Fruit fly (Drosophila melanogaster) whole organism, wandering third instar larva: Measurements from ENCODE around the gene CG8420.

Experiments
- Abd-B ChIP-seq: fragments of >200 bp; optimal IDR thresholded peaks from 2 replicates; lab custom pipeline; 2017; ENCODE audit warnings: missing biosample characterization, missing genetic modification characterization
- CG9705 ChIP-seq: fragments of 200-800 bp; sonication (Bioruptor generic); optimal IDR thresholded peaks from 2 replicates; lab custom pipeline; 2018; ENCODE audit warnings: missing biosample characterization, mild to moderate bottlenecking, missing genetic modification characterization
- Dfd ChIP-seq: fragments of >200 bp; optimal IDR thresholded peaks from 2 replicates; lab custom pipeline; 2017; ENCODE audit warnings: missing biosample characterization, missing genetic modification characterization
- Dif ChIP-seq: fragments of 200-275, 200-300 bp; sonication (Bioruptor generic); optimal IDR thresholded peaks from 2 replicates; lab custom pipeline; 2018; ENCODE audit warnings: missing biosample characterization, missing genetic modification characterization; ENCODE audit not compliant: partially characterized antibody
- GATAd ChIP-seq: sonication (Bioruptor generic); optimal IDR thresholded peaks from 2 replicates; lab custom pipeline; 2016; ENCODE audit warnings: missing biosample characterization, missing genetic modification characterization
- HLH106 ChIP-seq: fragments of 200-800 bp; optimal IDR thresholded peaks from 3 replicates; lab custom pipeline; 2019; ENCODE audit warnings: missing biosample characterization, mild to moderate bottlenecking, missing genetic modification characterization, moderate library complexity
- Hnf4 ChIP-seq: fragments of 200-800 bp; sonication (Bioruptor generic); optimal IDR thresholded peaks from 2 replicates; lab custom pipeline; 2016; ENCODE audit warnings: missing biosample characterization, mild to moderate bottlenecking, missing genetic modification characterization
- Jra ChIP-seq: sonication (Bioruptor generic); optimal IDR thresholded peaks from 2 replicates; lab custom pipeline; 2016; ENCODE audit warnings: missing biosample characterization, missing genetic modification characterization
- Mio ChIP-seq: sonication (Bioruptor generic); optimal IDR thresholded peaks from 2 replicates; lab custom pipeline; 2016; ENCODE audit warnings: missing biosample characterization, missing genetic modification characterization
- Myc ChIP-seq: fragments of >200 bp; optimal IDR thresholded peaks from 2 replicates; lab custom pipeline; 2017
- N ChIP-seq: fragments of >200 bp; optimal IDR thresholded peaks from 2 replicates; lab custom pipeline; 2018; ENCODE audit warnings: missing biosample characterization, missing external identifiers, missing genetic modification characterization
- OdsH ChIP-seq: fragments of 200-800 bp; sonication (Bioruptor generic); optimal IDR thresholded peaks from 2 replicates; lab custom pipeline; 2016; ENCODE audit warnings: missing biosample characterization, mild to moderate bottlenecking, missing genetic modification characterization
- Rel ChIP-seq, 2 experiments: fragments of 200-800 bp; sonication (Bioruptor generic) in 1 of 2; optimal IDR thresholded peaks; 2 replicates in 1 of 2; 3 replicates in 1 of 2; lab custom pipeline; 2016 to 2019; ENCODE audit warnings: mild to moderate bottlenecking in 2 of 2, missing biosample characterization in 2 of 2, missing genetic modification characterization in 2 of 2, moderate library complexity in 1 of 2
- Sp1 ChIP-seq: fragments of 200-800 bp; sonication (Bioruptor generic); optimal IDR thresholded peaks from 3 replicates; lab custom pipeline; 2019; ENCODE audit warnings: missing biosample characterization, mild to moderate bottlenecking, missing genetic modification characterization, moderate library complexity
- br ChIP-seq: fragments of 200-800 bp; sonication (Bioruptor generic); optimal IDR thresholded peaks from 2 replicates; lab custom pipeline; 2016; ENCODE audit warnings: missing biosample characterization, missing genetic modification characterization
- brk ChIP-seq: fragments of 200-800 bp; sonication (Bioruptor generic); optimal IDR thresholded peaks from 2 replicates; lab custom pipeline; 2016; ENCODE audit warnings: missing biosample characterization, mild to moderate bottlenecking, missing genetic modification characterization
- dl ChIP-seq, 2 experiments: fragments of 175-275, 200-275 bp in 1 of 2; fragments of 200-275 bp in 1 of 2; sonication (Bioruptor generic); optimal IDR thresholded peaks; lab custom pipeline; 2018; ENCODE audit warnings: mild to moderate bottlenecking in 2 of 2, missing biosample characterization in 2 of 2, missing genetic modification characterization in 2 of 2, moderate library complexity in 2 of 2; ENCODE audit not compliant: partially characterized antibody in 2 of 2, insufficient read depth in 1 of 2
- dmrt93B ChIP-seq: fragments of 200-800 bp; sonication (Bioruptor generic); optimal IDR thresholded peaks from 2 replicates; lab custom pipeline; 2018; ENCODE audit warnings: missing biosample characterization, mild to moderate bottlenecking, missing genetic modification characterization
- dsf ChIP-seq: sonication (Bioruptor generic); optimal IDR thresholded peaks from 2 replicates; lab custom pipeline; 2016; ENCODE audit warnings: missing biosample characterization, missing genetic modification characterization, borderline replicate concordance
- foxo ChIP-seq, 2 experiments: fragments of 200-800 bp; sonication (Bioruptor generic); optimal IDR thresholded peaks; 2 replicates in 1 of 2; 3 replicates in 1 of 2; lab custom pipeline; 2016 to 2017; ENCODE audit warnings: missing biosample characterization in 2 of 2, missing genetic modification characterization in 2 of 2
- fru ChIP-seq: fragments of 200-800 bp; sonication (Bioruptor generic); optimal IDR thresholded peaks from 3 replicates; lab custom pipeline; 2016; ENCODE audit warnings: missing biosample characterization, mild to moderate bottlenecking, missing genetic modification characterization
- h ChIP-seq: fragments of 200-800 bp; sonication (Bioruptor generic); optimal IDR thresholded peaks from 3 replicates; lab custom pipeline; 2016; ENCODE audit warnings: missing biosample characterization, mild to moderate bottlenecking, missing genetic modification characterization
- lola ChIP-seq: fragments of >200 bp; optimal IDR thresholded peaks from 2 replicates; lab custom pipeline; 2017; ENCODE audit warnings: missing biosample characterization, missing genetic modification characterization
- psq ChIP-seq: fragments of 200-800 bp; sonication (Bioruptor generic); optimal IDR thresholded peaks from 3 replicates; lab custom pipeline; 2017; ENCODE audit warnings: missing biosample characterization, mild to moderate bottlenecking, missing genetic modification characterization, moderate library complexity
- rgr ChIP-seq: fragments of 200-800 bp; sonication (Bioruptor generic); optimal IDR thresholded peaks from 3 replicates; lab custom pipeline; 2016; ENCODE audit warnings: missing biosample characterization, mild to moderate bottlenecking, missing genetic modification characterization
- sage ChIP-seq: fragments of 200-800 bp; sonication (Bioruptor generic); optimal IDR thresholded peaks from 2 replicates; lab custom pipeline; 2016; ENCODE audit warnings: missing biosample characterization, mild to moderate bottlenecking, missing genetic modification characterization
- sv ChIP-seq: fragments of 200-800 bp; sonication (Bioruptor generic); optimal IDR thresholded peaks from 3 replicates; lab custom pipeline; 2016; ENCODE audit warnings: missing biosample characterization, missing genetic modification characterization
- usp ChIP-seq: fragments of >200 bp; optimal IDR thresholded peaks from 2 replicates; lab custom pipeline; 2017; ENCODE audit warnings: missing biosample characterization, missing genetic modification characterization
- woc ChIP-seq: sonication (Bioruptor generic); optimal IDR thresholded peaks from 2 replicates; lab custom pipeline; 2016; ENCODE audit warnings: missing biosample characterization, mild to moderate bottlenecking, missing genetic modification characterization

Gene CG8420

DNA sequence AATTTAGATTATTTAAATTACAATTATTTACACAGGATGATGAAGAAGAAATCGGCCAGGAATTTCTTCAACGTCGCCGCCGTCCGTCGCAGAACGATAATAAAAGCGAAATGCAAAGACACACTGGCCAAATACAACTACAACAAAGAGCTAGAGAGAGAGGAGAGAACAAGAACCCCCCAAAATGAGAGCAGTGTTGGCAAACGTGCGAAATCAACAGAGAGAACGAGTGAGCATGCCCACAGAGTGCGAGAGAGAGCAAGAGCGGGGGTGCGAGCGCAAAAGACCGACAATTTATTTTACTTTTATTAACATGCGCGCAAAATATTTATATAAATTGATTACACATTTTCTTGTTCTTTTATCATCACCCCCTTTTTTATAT, 9.6 kb upstream of the CG8420 start (continued):
- TF ChIP-seq Dfd: no peak
- peak; percentile 40 for TF ChIP-seq Sp1 (GFP tag; lab: Kevin White, UChicago)
- TF ChIP-seq dmrt93B (GFP tag; lab: Kevin White, UChicago): no peak
- TF ChIP-seq N: no peak
- peak; percentile 63 for TF ChIP-seq h
- TF ChIP-seq sv (GFP tag; lab: Kevin White, UChicago): peak; percentile 30
- TF ChIP-seq fru (GFP tag; lab: Kevin White, UChicago): peak; percentile 16
- peak; percentile 88 to 94 for TF ChIP-seq dl (GFP tag; optimal IDR thresholded peaks at IDR 0.05; lab: Kevin White, UChicago; ENCODE audit: insufficient read depth in 1 of 2, partially characterized antibody in 2 of 2)
- TF ChIP-seq Abd-B (GFP tag; lab: Kevin White, UChicago): no peak
- TF ChIP-seq OdsH (GFP tag; lab: Kevin White, UChicago): peak; percentile 22
- TF ChIP-seq psq (GFP tag; lab: Kevin White, UChicago): peak; percentile 58
- no peak for TF ChIP-seq usp (GFP tag; lab: Kevin White, UChicago)
- peak; percentile 31 to 60 for TF ChIP-seq foxo (GFP tag; optimal IDR thresholded peaks at IDR 0.05; lab: Kevin White, UChicago)
- TF ChIP-seq Dif (GFP tag; lab: Kevin White, UChicago): peak; percentile 97
- TF ChIP-seq GATAd (GFP tag; lab: Kevin White, UChicago): no peak
- no peak for TF ChIP-seq HLH106
- TF ChIP-seq sage (GFP tag; lab: Kevin White, UChicago): peak; percentile 50
- peak; percentile 42 for TF ChIP-seq brk (GFP tag; lab: Kevin White, UChicago)

dm6 chr3R:9237268-9238091, 9.0 kb upstream of the CG8420 start, which contains the start of gene pum:
Gene pum (minus strand): TSS chr3R:9237682.
- TF ChIP-seq Rel (GFP tag; optimal IDR thresholded peaks at IDR 0.05; lab: Kevin White, UChicago): peak; percentile 77
- TF ChIP-seq Rel (tag; optimal IDR thresholded peaks at IDR 0.05; lab: Kevin White, UChicago): peak; percentile 61
- TF ChIP-seq Sp1 (GFP tag; lab: Kevin White, UChicago): peak; percentile 9
- TF ChIP-seq woc (GFP tag; lab: Kevin White, UChicago): peak; percentile 68
- no peak for TF ChIP-seq Mio (GFP tag; lab: Kevin White, UChicago)
- peak; percentile 49 for TF ChIP-seq HLH106
- TF ChIP-seq, all 38 proteins: peak for 4

- no peak for TF ChIP-seq Rel (GFP tag; optimal IDR thresholded peaks at IDR 0.05; lab: Kevin White, UChicago)
- TF ChIP-seq Rel (tag; optimal IDR thresholded peaks at IDR 0.05; lab: Kevin White, UChicago): peak; percentile 27
- TF ChIP-seq Sp1 (GFP tag; lab: Kevin White, UChicago): peak; percentile 23
- peak; percentile 27 for TF ChIP-seq h
- TF ChIP-seq Hnf4 (GFP tag; lab: Kevin White, UChicago): peak; percentile 27
- no peak for TF ChIP-seq CG9705 (GFP tag; lab: Kevin White, UChicago)
- TF ChIP-seq dl (GFP tag; optimal IDR thresholded peaks at IDR 0.05; lab: Kevin White, UChicago; ENCODE audit: insufficient read depth in 1 of 2, partially characterized antibody in 2 of 2): no peak
- no peak for TF ChIP-seq Myc (lab: Kevin White, UChicago)
- TF ChIP-seq Jra (GFP tag; lab: Kevin White, UChicago): peak; percentile 18
- TF ChIP-seq psq (GFP tag; lab: Kevin White, UChicago): peak; percentile 24
- TF ChIP-seq rgr (GFP tag; lab: Kevin White, UChicago): peak; percentile 95
- no peak for TF ChIP-seq sv (GFP tag; lab: Kevin White, UChicago)
- TF ChIP-seq brk (GFP tag; lab: Kevin White, UChicago): peak; percentile 18
- TF ChIP-seq dsf (GFP tag; lab: Kevin White, UChicago): peak; percentile 19
- TF ChIP-seq fru (GFP tag; lab: Kevin White, UChicago): peak; percentile 54
These were observed 6.5 kb upstream of the CG8420 start for dm6 chr3R:9239941-9240400.

DNA sequence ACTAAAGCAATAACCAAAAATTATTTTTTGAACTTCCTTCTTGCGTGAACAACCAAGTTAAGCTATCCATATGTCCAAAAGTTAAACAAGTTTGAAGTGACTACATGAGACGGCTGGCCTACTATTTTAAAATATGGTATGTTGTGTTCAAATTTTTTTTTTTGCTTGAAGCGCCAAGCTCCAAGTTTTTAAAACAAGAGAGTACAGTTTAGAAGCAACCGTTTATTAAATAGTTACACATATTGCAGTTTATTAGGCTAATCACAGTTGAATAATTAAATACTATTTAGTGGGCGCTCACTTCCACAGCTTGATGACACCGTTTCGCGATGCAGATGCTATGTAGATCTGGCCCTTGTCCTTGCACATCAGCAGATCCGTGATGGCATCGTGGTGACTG, 5.9 kb upstream of the CG8420 start, which contains the start of gene D1:
D1 (minus strand) TSS at position 101 of the 400 bp plus-strand sequence.
- TF ChIP-seq usp (GFP tag; lab: Kevin White, UChicago) (no peak), lola (GFP tag; lab: Kevin White, UChicago) (no peak), woc (GFP tag; lab: Kevin White, UChicago) (no peak), Hnf4 (GFP tag; lab: Kevin White, UChicago) (no peak), br (GFP tag; lab: Kevin White, UChicago) (no peak), rgr (GFP tag; lab: Kevin White, UChicago) (no peak), dsf (GFP tag; lab: Kevin White, UChicago) (no peak), brk (GFP tag; lab: Kevin White, UChicago) (no peak), Mio (GFP tag; lab: Kevin White, UChicago) (no peak), sv (GFP tag; lab: Kevin White, UChicago) (no peak)
